Fruit fly (Drosophila melanogaster) S2 (cell line): ENCODE data around the gene aus.

Experiments
- CG8478 ChIP-seq: fragments of >200 bp; optimal IDR thresholded peaks from 2 replicates; lab custom pipeline; 2018
- CTCF ChIP-seq, 2 experiments: fragments of >200 bp; optimal IDR thresholded peaks; 2 replicates each; lab custom pipeline; 2018

The aus gene

DNA sequence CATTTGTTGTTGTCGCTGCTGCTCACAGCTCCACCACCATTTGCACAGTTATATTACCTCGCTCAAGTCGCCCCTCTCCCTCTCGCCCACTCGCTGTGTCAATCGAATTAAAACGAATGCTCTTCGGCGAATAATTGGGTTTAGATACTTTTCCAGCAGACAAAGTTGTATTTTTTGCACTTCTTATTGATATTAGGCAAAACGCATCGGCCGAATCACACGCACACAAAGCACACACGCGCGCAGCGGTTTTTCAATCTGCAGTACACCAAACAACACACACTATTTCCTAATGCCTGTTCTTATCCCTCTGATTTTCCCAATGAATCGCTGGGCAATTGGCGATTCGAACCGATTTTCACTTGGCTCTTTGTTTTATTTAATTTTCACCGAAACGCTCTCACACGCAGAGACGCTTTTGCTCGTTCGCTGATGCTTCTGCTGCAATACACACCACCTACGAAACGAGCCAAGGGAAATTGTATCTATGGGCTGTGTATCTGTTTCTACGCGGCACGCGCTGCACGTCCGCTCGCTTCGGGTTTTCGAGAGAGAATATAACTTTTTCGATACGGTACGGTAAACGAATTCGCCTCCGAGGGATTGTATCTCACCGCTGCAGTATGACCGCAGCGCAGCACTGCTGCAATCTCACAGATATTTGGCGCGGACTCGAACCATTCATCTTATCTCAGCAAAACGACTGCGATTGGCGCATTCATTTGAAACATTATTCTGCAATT lies at the start of gene aus:
Gene aus (minus strand): TSS at position 563 of the 743 bp plus-strand sequence.
- TF ChIP-seq CTCF (optimal IDR thresholded peaks at IDR 0.05; lab: Kevin White, UChicago): peak; percentile 10 to 55
- no peak for TF ChIP-seq CG8478 (lab: Kevin White, UChicago)

dm6 chr3R:21393005-21393729 lies 43.8 kb upstream of the aus start:
- TF ChIP-seq CTCF (optimal IDR thresholded peaks at IDR 0.05; lab: Kevin White, UChicago): no peak
- no peak for TF ChIP-seq CG8478 (lab: Kevin White, UChicago)

DNA sequence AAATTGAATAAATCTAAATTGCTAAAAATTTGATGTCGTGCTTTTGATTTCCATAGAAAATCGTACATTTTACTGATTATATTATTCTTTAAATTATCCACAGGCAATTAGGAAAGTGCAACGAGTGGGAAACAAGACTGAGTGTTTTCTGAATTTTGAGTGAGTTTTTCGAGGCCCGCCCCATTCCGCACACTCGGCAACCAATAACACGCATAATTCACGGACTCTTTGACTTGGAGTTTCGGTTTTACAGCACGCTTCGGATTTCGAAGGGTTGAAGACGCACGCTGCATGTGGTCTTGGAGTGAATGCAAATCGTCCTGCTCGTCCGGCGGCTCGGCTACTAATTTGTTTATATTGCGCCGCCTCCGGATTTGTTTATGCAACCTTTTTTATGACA lies 42.8 kb upstream of the aus start:
- TF ChIP-seq CG8478 (lab: Kevin White, UChicago) (no peak), CTCF (optimal IDR thresholded peaks at IDR 0.05; lab: Kevin White, UChicago) (no peak)

DNA sequence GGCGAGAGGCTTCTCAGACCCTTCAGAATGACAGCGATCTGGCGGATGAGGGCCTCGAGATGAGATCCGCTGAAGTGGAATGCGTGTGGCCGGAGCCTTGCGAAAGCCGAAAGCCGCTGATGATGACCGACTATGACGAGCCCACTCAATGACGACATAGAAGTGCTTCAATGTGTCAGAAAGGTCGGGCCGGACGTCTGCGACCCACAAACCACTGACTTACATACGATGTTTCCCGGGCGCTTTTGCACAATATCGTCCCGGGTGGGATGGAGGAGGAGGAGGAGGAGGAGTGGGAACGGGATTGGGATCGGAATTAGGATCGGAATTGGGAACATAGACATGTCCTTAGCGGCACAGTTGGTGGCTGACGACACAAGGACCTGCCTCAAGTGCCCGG lies 41.6 kb upstream of the aus start:
- TF ChIP-seq CG8478 (lab: Kevin White, UChicago): no peak
- no peak for TF ChIP-seq CTCF (optimal IDR thresholded peaks at IDR 0.05; lab: Kevin White, UChicago)

- TF ChIP-seq CTCF (optimal IDR thresholded peaks at IDR 0.05; lab: Kevin White, UChicago) (no peak), CG8478 (lab: Kevin White, UChicago) (no peak)
These were observed 39.2 kb upstream of the aus start, which contains the start of gene bap for dm6 chr3R:21388564-21388963. bap (plus strand) TSS chr3R:21388880.

DNA sequence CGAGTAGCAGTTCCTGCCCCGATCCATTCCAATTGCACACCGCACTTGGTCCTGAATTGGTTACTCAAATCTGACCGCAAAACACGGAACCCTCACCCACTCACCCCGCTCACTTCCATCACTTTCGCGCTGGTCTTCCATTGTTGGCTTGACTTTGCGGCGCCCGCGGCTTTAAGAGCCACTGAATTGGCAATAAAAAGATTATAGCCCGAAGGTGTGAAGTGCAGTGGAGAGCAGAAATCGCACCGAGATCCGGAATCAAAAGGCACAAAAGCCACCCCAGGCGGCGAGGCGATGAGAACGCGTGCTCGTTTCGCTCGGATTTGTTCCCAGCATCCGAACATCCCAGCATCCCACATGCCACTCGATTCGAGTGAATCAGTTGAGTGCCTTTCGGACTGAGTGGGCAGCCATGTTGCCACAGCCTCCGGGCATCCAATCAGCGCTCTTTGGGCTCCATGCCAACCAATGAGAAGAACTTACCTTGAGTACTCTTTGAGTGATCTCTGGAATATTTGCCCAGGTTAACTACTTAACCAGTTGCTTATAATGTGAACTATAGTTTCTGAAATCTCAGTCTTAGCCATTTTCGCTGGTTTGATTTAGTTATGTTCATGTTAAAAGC lies 38.1 kb upstream of the aus start:
- no peak for TF ChIP-seq CTCF (optimal IDR thresholded peaks at IDR 0.05; lab: Kevin White, UChicago)
- no peak for TF ChIP-seq CG8478 (lab: Kevin White, UChicago)

DNA sequence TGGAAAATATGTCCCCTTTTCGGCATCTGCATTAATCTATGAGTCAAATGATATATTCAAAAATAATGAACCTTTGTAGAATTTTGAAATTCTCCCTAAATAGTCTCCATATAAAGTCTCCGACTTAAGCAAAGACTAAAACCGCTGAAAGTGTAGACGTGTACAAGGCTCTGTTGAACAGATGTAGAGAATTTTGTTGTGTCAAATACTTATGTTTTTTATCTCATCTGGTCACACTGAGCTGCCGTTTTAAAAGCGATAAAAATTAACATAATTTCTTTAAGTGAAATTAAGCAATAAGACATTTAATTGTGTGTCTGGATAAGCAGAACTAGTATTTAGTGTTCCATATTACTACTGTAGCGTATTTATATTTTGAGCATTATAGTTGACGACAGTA lies 36.7 kb upstream of the aus start:
- TF ChIP-seq CG8478 (lab: Kevin White, UChicago): no peak
- peak; percentile 52 to 78 for TF ChIP-seq CTCF (optimal IDR thresholded peaks at IDR 0.05; lab: Kevin White, UChicago)

- no peak for TF ChIP-seq CTCF (optimal IDR thresholded peaks at IDR 0.05; lab: Kevin White, UChicago)
- TF ChIP-seq CG8478 (lab: Kevin White, UChicago): no peak
These were observed 30.5 kb upstream of the aus start for dm6 chr3R:21379927-21380326.

DNA sequence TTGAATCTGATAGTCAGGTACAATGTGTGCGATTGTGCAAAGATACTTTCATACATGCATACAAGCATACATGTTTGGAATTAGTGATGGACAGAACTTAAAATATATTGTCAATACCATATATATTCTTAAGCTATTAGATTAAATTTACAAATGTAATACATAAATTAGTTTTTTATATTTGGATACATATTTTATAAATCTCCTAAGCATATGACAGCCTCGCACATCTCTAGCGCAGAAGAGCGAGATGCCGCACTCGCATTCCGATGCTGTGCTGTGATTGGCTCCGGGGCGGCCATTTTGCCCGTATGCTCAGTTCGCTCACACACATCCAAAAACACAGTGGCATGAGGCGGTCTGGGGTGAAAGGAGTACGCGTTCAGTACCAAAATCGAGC lies 29.2 kb upstream of the aus start, which contains the start of gene tin:
Gene tin (plus strand): TSS at position 383 of the 400 bp plus-strand sequence.
- TF ChIP-seq CG8478 (lab: Kevin White, UChicago) (no peak), CTCF (optimal IDR thresholded peaks at IDR 0.05; lab: Kevin White, UChicago) (no peak)

- peak in 1 of 2 experiments; percentile 18 for TF ChIP-seq CTCF (optimal IDR thresholded peaks at IDR 0.05; lab: Kevin White, UChicago)
- TF ChIP-seq CG8478 (lab: Kevin White, UChicago): no peak
These were observed 27.6 kb upstream of the aus start for dm6 chr3R:21376859-21377607.

dm6 chr3R:21376331-21376761 lies 26.9 kb upstream of the aus start:
- TF ChIP-seq CG8478 (lab: Kevin White, UChicago) (no peak), CTCF (optimal IDR thresholded peaks at IDR 0.05; lab: Kevin White, UChicago) (peak in 1 of 2 experiments; percentile 33)

dm6 chr3R:21373403-21374326 lies 24.3 kb upstream of the aus start:
- TF ChIP-seq CG8478 (lab: Kevin White, UChicago) (no peak), CTCF (optimal IDR thresholded peaks at IDR 0.05; lab: Kevin White, UChicago) (peak in 1 of 2 experiments; percentile 45)

DNA sequence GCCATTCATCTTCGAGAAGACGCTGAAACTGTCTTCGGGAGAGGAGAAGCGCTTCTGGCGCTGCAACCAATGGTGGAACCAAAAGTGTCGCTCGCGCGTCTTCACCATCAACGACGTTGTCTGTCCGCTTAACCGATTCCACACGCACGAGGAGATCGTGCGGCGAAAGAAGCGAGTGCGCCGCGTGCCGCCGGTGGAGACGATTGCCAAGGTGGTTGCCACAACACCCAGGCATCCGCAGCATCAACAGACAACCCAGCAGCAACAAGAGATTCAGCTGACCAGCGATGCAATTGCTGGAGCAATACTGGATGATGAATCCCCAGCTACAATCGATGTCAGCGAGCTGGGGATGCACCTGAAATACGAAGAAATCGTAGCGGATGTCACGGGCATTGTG lies 19.0 kb upstream of the aus start:
- TF ChIP-seq CG8478 (lab: Kevin White, UChicago): no peak
- TF ChIP-seq CTCF (optimal IDR thresholded peaks at IDR 0.05; lab: Kevin White, UChicago): no peak
